Worm (Caenorhabditis elegans) whole organism, L3 larva: Measurements from ENCODE around the gene rpac-19.
A peak's percentile ranks its signal among the peaks of the same experiment; 100 is the strongest.

ENCODE experiments used
- R02D3.7 ChIP-seq: fragments of 150-350 bp; optimal IDR thresholded peaks from 2 replicates; lab custom pipeline; 2014; ENCODE audit warnings: missing biosample characterization, missing genetic modification characterization
- aly-2 ChIP-seq: fragments of 150-350 bp; optimal IDR thresholded peaks from 2 replicates; lab custom pipeline; 2014; ENCODE audit warnings: missing biosample characterization, missing genetic modification characterization
- ama-1 ChIP-seq: fragments of 150-350 bp; optimal IDR thresholded peaks from 2 replicates; lab custom pipeline; 2018
- ceh-16 ChIP-seq: sonication (generic microtip); optimal IDR thresholded peaks from 2 replicates; lab custom pipeline; 2017; ENCODE audit warnings: missing biosample characterization, missing genetic modification characterization
- ceh-28 ChIP-seq: fragments of 150-350 bp; optimal IDR thresholded peaks from 2 replicates; lab custom pipeline; 2014; ENCODE audit warnings: missing biosample characterization, missing genetic modification reagents, missing genetic modification characterization
- ceh-82 ChIP-seq: fragments of 150-350 bp; optimal IDR thresholded peaks from 2 replicates; lab custom pipeline; 2014; ENCODE audit warnings: missing biosample characterization, missing genetic modification characterization
- egl-27 ChIP-seq: sonication (generic microtip); optimal IDR thresholded peaks from 4 replicates; lab custom pipeline; 2017; ENCODE audit warnings: missing biosample characterization, missing genetic modification reagents, missing genetic modification characterization
- egl-5 ChIP-seq: fragments of 150-350 bp; optimal IDR thresholded peaks from 2 replicates; lab custom pipeline; 2017; ENCODE audit warnings: missing biosample characterization, missing genetic modification reagents, missing genetic modification characterization, inconsistent platforms
- elt-1 ChIP-seq: fragments of 150-350 bp; optimal IDR thresholded peaks from 2 replicates; lab custom pipeline; 2014; ENCODE audit warnings: missing biosample characterization, missing genetic modification characterization
- elt-2 ChIP-seq: sonication (generic microtip); optimal IDR thresholded peaks from 2 replicates; lab custom pipeline; 2016; ENCODE audit warnings: missing genetic modification reagents, mild to moderate bottlenecking, missing genetic modification characterization, missing compliant biosample characterization
- elt-3 ChIP-seq, 3 experiments: fragments of 150-350 bp in 1 of 3; sonication (generic microtip) in 2 of 3; optimal IDR thresholded peaks; 2 replicates in 2 of 3; 4 replicates in 1 of 3; lab custom pipeline; 2014 to 2017; ENCODE audit warnings: missing biosample characterization in 3 of 3, missing genetic modification characterization in 3 of 3
- eor-1 ChIP-seq, 2 experiments: fragments of 150-350 bp; optimal IDR thresholded peaks; 2 replicates each; lab custom pipeline; 2014 to 2018; ENCODE audit warnings: missing biosample characterization in 2 of 2, missing genetic modification characterization in 2 of 2
- fkh-10 ChIP-seq: sonication (generic microtip); optimal IDR thresholded peaks from 2 replicates; lab custom pipeline; 2017; ENCODE audit warnings: missing biosample characterization, missing genetic modification reagents, missing genetic modification characterization
- fkh-2 ChIP-seq: fragments of 150-350 bp; optimal IDR thresholded peaks from 2 replicates; lab custom pipeline; 2014; ENCODE audit warnings: missing biosample characterization, missing genetic modification reagents, missing genetic modification characterization
- hmg-11 ChIP-seq: sonication (generic microtip); optimal IDR thresholded peaks from 2 replicates; lab custom pipeline; 2016; ENCODE audit warnings: missing genetic modification characterization, missing compliant biosample characterization
- jun-1 ChIP-seq: fragments of 150-350 bp; optimal IDR thresholded peaks from 2 replicates; lab custom pipeline; 2014; ENCODE audit warnings: missing biosample characterization, missing genetic modification reagents, missing genetic modification characterization
- lin-15B ChIP-seq: fragments of 150-350 bp; optimal IDR thresholded peaks from 2 replicates; lab custom pipeline; 2014; ENCODE audit warnings: missing biosample characterization, missing genetic modification characterization
- lin-39 ChIP-seq: fragments of 150-350 bp; optimal IDR thresholded peaks from 2 replicates; lab custom pipeline; 2018; ENCODE audit warnings: missing biosample characterization, missing genetic modification reagents, missing genetic modification characterization
- lsy-12 ChIP-seq: sonication (generic microtip); optimal IDR thresholded peaks from 2 replicates; lab custom pipeline; 2016; ENCODE audit warnings: mild to moderate bottlenecking, missing genetic modification characterization, missing compliant biosample characterization
- mdl-1 ChIP-seq: fragments of 150-350 bp; optimal IDR thresholded peaks from 2 replicates; lab custom pipeline; 2014; ENCODE audit warnings: missing biosample characterization, missing genetic modification characterization
- nfya-1 ChIP-seq: sonication (generic microtip); optimal IDR thresholded peaks from 2 replicates; lab custom pipeline; 2017; ENCODE audit warnings: missing genetic modification characterization, mild to moderate bottlenecking, missing compliant biosample characterization, antibody characterized with exemption, moderate library complexity; ENCODE audit not compliant: insufficient read depth
- nhr-23 ChIP-seq: fragments of 150-350 bp; optimal IDR thresholded peaks from 2 replicates; lab custom pipeline; 2014; ENCODE audit warnings: missing biosample characterization, missing genetic modification reagents, missing genetic modification characterization
- nhr-237 ChIP-seq: fragments of 150-350 bp; optimal IDR thresholded peaks from 2 replicates; lab custom pipeline; 2014; ENCODE audit warnings: missing biosample characterization, missing genetic modification characterization
- nhr-25 ChIP-seq: sonication (generic microtip); optimal IDR thresholded peaks from 2 replicates; lab custom pipeline; 2017; ENCODE audit warnings: missing biosample characterization, missing genetic modification characterization
- nhr-28 ChIP-seq: fragments of 150-350 bp; optimal IDR thresholded peaks from 2 replicates; lab custom pipeline; 2014; ENCODE audit warnings: missing biosample characterization, missing genetic modification characterization
- nhr-43 ChIP-seq: sonication (generic microtip); optimal IDR thresholded peaks from 2 replicates; lab custom pipeline; 2016; ENCODE audit warnings: mild to moderate bottlenecking, missing genetic modification characterization, missing compliant biosample characterization; ENCODE audit not compliant: poor library complexity, severe bottlenecking
- nhr-67 ChIP-seq: fragments of 150-350 bp; optimal IDR thresholded peaks from 2 replicates; lab custom pipeline; 2014; ENCODE audit warnings: missing biosample characterization, missing genetic modification characterization
- nhr-76 ChIP-seq: fragments of 150-350 bp; sonication (generic microtip); optimal IDR thresholded peaks from 5 replicates; lab custom pipeline; 2014; ENCODE audit warnings: missing biosample characterization, missing genetic modification characterization
- pha-4 ChIP-seq: fragments of 150-350 bp; optimal IDR thresholded peaks from 2 replicates; lab custom pipeline; 2014; ENCODE audit warnings: missing biosample characterization, missing genetic modification reagents, missing genetic modification characterization
- pqm-1 ChIP-seq: fragments of 150-350 bp; optimal IDR thresholded peaks from 2 replicates; lab custom pipeline; 2017; ENCODE audit warnings: missing biosample characterization, missing genetic modification characterization, inconsistent platforms
- sea-2 ChIP-seq: fragments of 150-350 bp; sonication (generic microtip); optimal IDR thresholded peaks from 4 replicates; lab custom pipeline; 2014; ENCODE audit warnings: missing biosample characterization, missing genetic modification reagents, missing genetic modification characterization
- skn-1 ChIP-seq: fragments of 150-350 bp; optimal IDR thresholded peaks from 2 replicates; lab custom pipeline; 2014; ENCODE audit warnings: missing biosample characterization, missing genetic modification characterization
- snpc-4 ChIP-seq: fragments of 150-350 bp; optimal IDR thresholded peaks from 2 replicates; lab custom pipeline; 2014; ENCODE audit warnings: missing biosample characterization, missing genetic modification characterization
- tbx-2 ChIP-seq: sonication (generic microtip); optimal IDR thresholded peaks from 2 replicates; lab custom pipeline; 2016; ENCODE audit warnings: mild to moderate bottlenecking, missing genetic modification characterization, missing compliant biosample characterization
- unc-39 ChIP-seq: sonication (generic microtip); optimal IDR thresholded peaks from 4 replicates; lab custom pipeline; 2017; ENCODE audit warnings: missing biosample characterization, missing genetic modification characterization
- unc-62 ChIP-seq: fragments of 150-350 bp; sonication (generic microtip); optimal IDR thresholded peaks from 4 replicates; lab custom pipeline; 2014; ENCODE audit warnings: missing biosample characterization, missing genetic modification reagents, missing genetic modification characterization
- zag-1 ChIP-seq: fragments of 150-350 bp; optimal IDR thresholded peaks from 2 replicates; lab custom pipeline; 2014; ENCODE audit warnings: missing biosample characterization, missing genetic modification characterization
- ztf-11 ChIP-seq: fragments of 150-350 bp; optimal IDR thresholded peaks from 2 replicates; lab custom pipeline; 2014; ENCODE audit warnings: missing biosample characterization, missing genetic modification characterization
- ztf-4 ChIP-seq: fragments of 150-350 bp; optimal IDR thresholded peaks from 2 replicates; lab custom pipeline; 2014; ENCODE audit warnings: missing biosample characterization, missing genetic modification characterization

Gene rpac-19

ce11 chrIII:9629855-9630254 lies at the start of gene rpac-19:
TSS of gene rpac-19 (minus strand) at chrIII:9629885.
- peak; percentile 29 for TF ChIP-seq tbx-2
- TF ChIP-seq ama-1, result peak; percentile 93
- TF ChIP-seq fkh-2, result no peak
- peak; percentile 71 for TF ChIP-seq hmg-11 (tag; lab: Kevin White, UChicago)
- no peak for TF ChIP-seq ceh-28
- TF ChIP-seq unc-62 (GFP tag; lab: Kevin White, UChicago), result no peak
- TF ChIP-seq mdl-1 (tag; lab: Kevin White, UChicago), result no peak
- peak; percentile 53 for TF ChIP-seq snpc-4 (tag; lab: Kevin White, UChicago)
- no peak for TF ChIP-seq nhr-76 (tag; lab: Kevin White, UChicago)
- peak; percentile 16 for TF ChIP-seq lin-39 (tag; lab: Kevin White, UChicago)
- peak; percentile 36 for TF ChIP-seq jun-1 (tag; lab: Kevin White, UChicago)
- peak; percentile 72 for TF ChIP-seq nhr-23 (tag; lab: Kevin White, UChicago)
- TF ChIP-seq nhr-25, result peak; percentile 37
- TF ChIP-seq elt-2 (tag; lab: Kevin White, UChicago), result peak; percentile 80
- no peak for TF ChIP-seq egl-27 (tag; lab: Kevin White, UChicago)
- TF ChIP-seq fkh-10 (GFP tag; lab: Kevin White, UChicago), result no peak
- TF ChIP-seq nhr-28 (tag; lab: Kevin White, UChicago), result no peak
- TF ChIP-seq skn-1, result peak; percentile 33
- no peak for TF ChIP-seq unc-39
- peak; percentile 25 for TF ChIP-seq nhr-67 (tag; lab: Kevin White, UChicago)
- peak; percentile 66 for TF ChIP-seq nfya-1 (tag; lab: Kevin White, UChicago)
- TF ChIP-seq lsy-12, result peak; percentile 80
- peak; percentile 6 for TF ChIP-seq lin-15B (tag; lab: Kevin White, UChicago)
- peak; percentile 77 for TF ChIP-seq nhr-43
- TF ChIP-seq aly-2 (tag; lab: Kevin White, UChicago), result no peak
- TF ChIP-seq egl-5, result peak; percentile 56
- peak; percentile 82 for TF ChIP-seq pha-4 (tag; lab: Kevin White, UChicago)

ce11 chrIII:9678819-9679218 lies 49.1 kb upstream of the rpac-19 start, which contains the start of gene ugt-60:
TSS of gene ugt-60 (minus strand) at chrIII:9679051.
- TF ChIP-seq ztf-11 (tag; lab: Kevin White, UChicago), result no peak
- TF ChIP-seq pqm-1, result no peak
- TF ChIP-seq nhr-25, result no peak
- TF ChIP-seq ceh-28, result no peak
- peak in 1 of 3 experiments; percentile 10 for TF ChIP-seq elt-3 (tag; optimal IDR thresholded peaks at IDR 0.05; lab: Kevin White, UChicago)
- no peak for TF ChIP-seq zag-1 (tag; lab: Kevin White, UChicago)

- TF ChIP-seq sea-2 (GFP tag; lab: Kevin White, UChicago) (no peak), R02D3.7 (tag; lab: Kevin White, UChicago) (no peak), jun-1 (tag; lab: Kevin White, UChicago) (no peak), egl-27 (tag; lab: Kevin White, UChicago) (no peak)
- TF ChIP-seq, all 47 proteins: peak for 0
These were observed 39.9 kb upstream of the rpac-19 start for ce11 chrIII:9669546-9669945.

ce11 chrIII:9667591-9668265 lies 38.0 kb upstream of the rpac-19 start, which contains the start of gene C07A9.9:
TSS of gene C07A9.9 (minus strand) at chrIII:9667641.
- TF ChIP-seq unc-62 (GFP tag; lab: Kevin White, UChicago) (peak; percentile 31), aly-2 (tag; lab: Kevin White, UChicago) (no peak), ceh-82 (tag; lab: Kevin White, UChicago) (no peak), fkh-10 (GFP tag; lab: Kevin White, UChicago) (peak; percentile 33), snpc-4 (tag; lab: Kevin White, UChicago) (peak; percentile 53), zag-1 (tag; lab: Kevin White, UChicago) (no peak), nhr-237 (tag; lab: Kevin White, UChicago) (no peak), nfya-1 (tag; lab: Kevin White, UChicago) (peak; percentile 89), pha-4 (tag; lab: Kevin White, UChicago) (peak; percentile 70), jun-1 (tag; lab: Kevin White, UChicago) (peak; percentile 34), elt-1 (tag; lab: Kevin White, UChicago) (peak; percentile 63), pqm-1 (peak; percentile 24), unc-39 (no peak), hmg-11 (tag; lab: Kevin White, UChicago) (peak; percentile 97), nhr-23 (tag; lab: Kevin White, UChicago) (peak; percentile 35), ceh-28 (peak; percentile 31), lin-15B (tag; lab: Kevin White, UChicago) (peak; percentile 32), tbx-2 (peak; percentile 50), mdl-1 (tag; lab: Kevin White, UChicago) (peak; percentile 35), ceh-16 (tag; lab: Kevin White, UChicago) (no peak), egl-5 (peak; percentile 27), eor-1 (tag; optimal IDR thresholded peaks at IDR 0.05; lab: Kevin White, UChicago) (no peak), egl-27 (tag; lab: Kevin White, UChicago) (peak; percentile 39), lin-39 (tag; lab: Kevin White, UChicago) (peak; percentile 97), skn-1 (no peak), elt-2 (tag; lab: Kevin White, UChicago) (peak; percentile 81), nhr-43 (peak; percentile 46), ztf-4 (tag; lab: Kevin White, UChicago) (no peak), lsy-12 (peak; percentile 26), nhr-25 (peak; percentile 65)
